Fruit fly (Drosophila melanogaster): ENCODE measurements around the gene ImpE1.

DNA sequence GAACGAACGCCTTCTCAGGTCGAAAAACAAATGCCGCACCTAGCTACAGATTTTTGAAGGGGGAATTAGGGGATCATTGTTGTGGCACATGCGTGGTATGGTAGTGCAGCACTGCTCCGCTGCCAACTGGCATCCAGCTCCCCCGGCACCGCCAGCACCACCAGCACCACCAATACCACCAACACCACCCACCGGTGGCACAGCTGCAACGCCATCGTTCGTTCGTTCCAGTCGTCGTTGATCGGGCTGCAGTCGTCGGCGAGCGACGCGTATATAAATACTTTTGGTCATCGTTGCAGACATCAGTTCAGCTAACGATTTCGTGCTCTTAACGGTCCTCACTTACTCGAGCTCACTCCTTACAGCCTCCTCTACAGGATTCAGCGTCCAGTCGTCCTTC is 46.6 kb upstream of the ImpE1 start, which contains the start of gene CG34461:
- TF ChIP-seq CG13204 (GFP tag; optimal IDR thresholded peaks at IDR 0.05) (no peak), Pif1A (GFP tag; optimal IDR thresholded peaks at IDR 0.05) (no peak), fd96Ca (GFP tag; IDR thresholded peaks at IDR 0.05) (no peak), rn (GFP tag; IDR thresholded peaks at IDR 0.05) (no peak), CG12605 (GFP tag; IDR thresholded peaks at IDR 0.05) (no peak), gl (tag; optimal IDR thresholded peaks at IDR 0.05) (no peak), CG8159 (tag; optimal IDR thresholded peaks at IDR 0.05) (no peak), CG32121 (GFP tag; IDR thresholded peaks at IDR 0.05) (no peak), CG10348 (GFP tag; IDR thresholded peaks at IDR 0.05) (no peak)
